Worm (Caenorhabditis elegans) whole organism, early embryonic: Measurements from ENCODE around the gene R13D7.2.

Experiments used
- B0310.2 ChIP-seq: sonication (generic microtip); optimal IDR thresholded peaks from 2 replicates; lab custom pipeline; 2016; ENCODE audit warnings: mild to moderate bottlenecking, missing genetic modification characterization, missing compliant biosample characterization
- F13C5.2 ChIP-seq: sonication (generic microtip); optimal IDR thresholded peaks from 2 replicates; lab custom pipeline; 2017; ENCODE audit warnings: mild to moderate bottlenecking, missing genetic modification characterization, inconsistent platforms, missing compliant biosample characterization
- aly-1 ChIP-seq: sonication (generic microtip); optimal IDR thresholded peaks from 2 replicates; lab custom pipeline; 2016; ENCODE audit warnings: missing genetic modification characterization, missing compliant biosample characterization
- ama-1 ChIP-seq: fragments of 150-350 bp; optimal IDR thresholded peaks from 2 replicates; lab custom pipeline; 2014
- ceh-13 ChIP-seq: fragments of 200-800 bp; sonication (Bioruptor generic); optimal IDR thresholded peaks from 2 replicates; lab custom pipeline; 2018; ENCODE audit warnings: mild to moderate bottlenecking, missing genetic modification characterization, missing compliant biosample characterization
- ceh-36 ChIP-seq: sonication (generic microtip); optimal IDR thresholded peaks from 2 replicates; lab custom pipeline; 2016; ENCODE audit warnings: missing genetic modification characterization, inconsistent platforms, missing compliant biosample characterization
- ets-7 ChIP-seq: sonication (generic microtip); optimal IDR thresholded peaks from 2 replicates; lab custom pipeline; 2016; ENCODE audit warnings: missing genotype, missing genetic modification characterization, missing compliant biosample characterization
- flt-1 ChIP-seq: fragments of 200-800 bp; sonication (Bioruptor generic); IDR thresholded peaks from 2 replicates; pipeline ENCODE4 v1.3.6; 2022; ENCODE audit warnings: missing genetic modification characterization, missing compliant biosample characterization
- hmbx-1 ChIP-seq: sonication (generic microtip); optimal IDR thresholded peaks from 2 replicates; lab custom pipeline; 2016; ENCODE audit warnings: mild to moderate bottlenecking, missing genetic modification characterization, missing compliant biosample characterization
- hmg-4 ChIP-seq: fragments of 200-800 bp; sonication (Bioruptor generic); optimal IDR thresholded peaks from 2 replicates; lab custom pipeline; 2018; ENCODE audit warnings: mild to moderate bottlenecking, missing genetic modification characterization, missing compliant biosample characterization
- hnd-1 ChIP-seq: sonication (generic microtip); optimal IDR thresholded peaks from 2 replicates; lab custom pipeline; 2016; ENCODE audit warnings: missing genetic modification characterization, missing compliant biosample characterization
- pes-1 ChIP-seq: fragments of 200-800 bp; sonication (Bioruptor generic); IDR thresholded peaks from 2 replicates; pipeline ENCODE4 v1.3.6; 2022; ENCODE audit warnings: missing genetic modification reagents, missing genetic modification characterization, missing compliant biosample characterization
- scrt-1 ChIP-seq: fragments of 200-800 bp; sonication (Bioruptor generic); IDR thresholded peaks from 2 replicates; pipeline ENCODE4 v1.3.6; 2022; ENCODE audit warnings: missing genetic modification characterization, missing compliant biosample characterization
- sea-1 ChIP-seq: fragments of 200-800 bp; sonication (Bioruptor generic); conservative IDR thresholded peaks from 2 replicates; pipeline ENCODE4 v1.3.6; 2022; ENCODE audit warnings: missing genetic modification characterization, missing compliant biosample characterization
- tbx-11 ChIP-seq: fragments of 200-800 bp; sonication (Bioruptor generic); IDR thresholded peaks from 2 replicates; pipeline ENCODE4 v1.3.6; 2022; ENCODE audit warnings: missing genetic modification characterization, missing compliant biosample characterization
- tbx-37 ChIP-seq: fragments of 200-800 bp; sonication (Bioruptor generic); conservative IDR thresholded peaks from 2 replicates; pipeline ENCODE4 v1.3.6; 2022; ENCODE audit warnings: missing genetic modification reagents, missing genetic modification characterization, missing compliant biosample characterization
- tra-4 ChIP-seq: sonication (generic microtip); optimal IDR thresholded peaks from 2 replicates; lab custom pipeline; 2017; ENCODE audit warnings: missing genetic modification characterization, missing compliant biosample characterization

The R13D7.2 gene

DNA sequence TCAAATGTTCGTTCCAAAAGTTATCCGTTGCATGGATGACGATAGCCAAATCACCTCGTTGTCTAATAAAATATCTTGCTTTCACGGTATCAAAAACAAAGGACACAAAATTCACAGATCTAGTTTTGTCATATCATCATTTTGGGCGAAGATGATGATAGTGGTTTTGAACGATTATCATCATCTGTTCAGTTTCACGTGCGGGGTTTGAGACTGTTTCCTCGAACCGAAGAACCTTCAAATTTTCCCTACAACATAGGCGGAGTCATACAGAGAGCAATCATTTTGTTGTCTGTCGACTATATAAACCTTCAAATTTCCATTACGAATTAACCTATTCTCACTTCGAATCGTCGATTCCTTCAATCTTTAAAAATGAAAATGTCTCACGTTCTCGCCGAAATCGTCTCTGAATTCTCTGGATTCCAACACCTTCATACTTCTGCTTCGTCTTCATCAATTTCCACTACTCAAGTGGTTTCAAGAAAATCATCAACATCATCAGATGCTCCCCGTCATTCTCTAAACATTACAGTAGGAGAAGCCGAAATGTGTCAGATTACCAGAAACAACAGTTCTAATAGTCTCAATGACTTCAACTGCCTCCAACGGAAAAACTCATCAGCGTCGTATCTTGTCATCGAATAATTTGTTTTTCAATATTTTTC, 3.5 kb downstream of the R13D7.2 start, which contains the start of gene F18E3.11:
Gene F18E3.11 (plus strand): TSS at position 376 of the 668 bp plus-strand sequence.
- TF ChIP-seq ets-7 (tag; lab: Kevin White, UChicago) = no peak
- TF ChIP-seq sea-1 (GFP tag; lab: Robert Waterston, UW) = no peak
- no peak for TF ChIP-seq tra-4 (tag; lab: Kevin White, UChicago)

DNA sequence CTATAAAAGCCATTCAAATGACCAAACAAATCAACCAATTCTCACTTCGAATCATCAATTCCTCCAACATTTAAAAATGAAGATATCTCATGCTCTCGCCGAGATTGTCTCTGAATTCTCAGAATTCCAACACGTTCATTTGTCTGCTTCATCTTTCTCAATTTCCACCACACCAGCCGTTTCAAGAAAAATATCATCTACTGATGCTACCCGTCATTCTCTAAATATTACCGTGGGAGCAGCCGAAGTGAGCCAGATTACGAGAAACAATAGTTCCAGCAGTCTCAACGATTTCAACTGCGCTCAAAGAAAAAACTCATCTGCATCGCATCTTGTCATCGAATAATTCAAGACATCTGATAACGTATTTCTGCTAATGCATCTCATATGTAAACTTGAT, 5.2 kb downstream of the R13D7.2 start, which contains the start of gene F18E3.12:
Gene F18E3.12 (plus strand): TSS at position 77 of the 400 bp plus-strand sequence.
- no peak for TF ChIP-seq tra-4 (tag; lab: Kevin White, UChicago)

DNA sequence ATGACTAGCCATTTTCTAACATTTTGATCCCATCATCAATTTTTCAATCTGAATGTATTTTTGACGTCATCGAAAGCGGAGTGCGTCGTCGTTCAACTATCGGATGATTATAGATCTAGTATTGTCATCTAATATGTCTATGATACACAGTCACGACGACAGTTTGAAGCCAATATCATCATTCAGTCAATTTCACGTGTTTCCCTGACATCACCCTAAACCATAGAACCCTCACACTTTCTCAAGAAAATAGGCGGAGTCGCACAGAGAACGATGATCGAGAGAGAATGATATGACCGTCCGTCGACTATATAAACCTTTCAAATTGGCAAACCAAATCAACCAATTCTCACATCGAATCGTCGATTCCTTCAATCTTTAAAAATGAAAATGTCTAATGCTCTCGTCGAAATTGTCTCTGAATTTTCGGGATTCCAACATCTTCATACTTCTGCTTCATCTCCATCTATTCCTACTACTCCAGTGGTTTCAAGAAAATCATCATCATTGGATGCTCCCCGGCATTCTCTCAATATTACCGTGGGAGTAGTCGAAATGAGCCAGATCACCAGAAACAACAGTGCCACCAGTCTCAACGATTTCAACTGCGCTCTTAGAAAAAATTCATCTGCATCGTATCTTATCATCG, 6.2 kb downstream of the R13D7.2 start, which contains the start of gene F18E3.13:
Gene F18E3.13 (plus strand): TSS at position 385 of the 649 bp plus-strand sequence.
- no peak for TF ChIP-seq tbx-11 (GFP tag; lab: Robert Waterston, UW)
- no peak for TF ChIP-seq flt-1
- no peak for TF ChIP-seq F13C5.2 (tag; lab: Kevin White, UChicago)
- no peak for TF ChIP-seq ceh-36 (tag; lab: Kevin White, UChicago)
- TF ChIP-seq scrt-1 (GFP tag; lab: Robert Waterston, UW) = no peak
- TF ChIP-seq ceh-13 = no peak
- TF ChIP-seq pes-1 = no peak
- TF ChIP-seq hmbx-1 (tag; lab: Kevin White, UChicago) = no peak
- no peak for TF ChIP-seq hmg-4 (GFP tag; lab: Kevin White, UChicago)
- TF ChIP-seq ets-7 (tag; lab: Kevin White, UChicago) = no peak
- TF ChIP-seq hnd-1 = no peak
- no peak for TF ChIP-seq ama-1 (lab: Kevin White, UChicago)
- no peak for TF ChIP-seq aly-1 (tag; lab: Kevin White, UChicago)
- no peak for TF ChIP-seq tbx-37 (GFP tag; lab: Robert Waterston, UW)
- TF ChIP-seq sea-1 (GFP tag; lab: Robert Waterston, UW) = no peak

DNA sequence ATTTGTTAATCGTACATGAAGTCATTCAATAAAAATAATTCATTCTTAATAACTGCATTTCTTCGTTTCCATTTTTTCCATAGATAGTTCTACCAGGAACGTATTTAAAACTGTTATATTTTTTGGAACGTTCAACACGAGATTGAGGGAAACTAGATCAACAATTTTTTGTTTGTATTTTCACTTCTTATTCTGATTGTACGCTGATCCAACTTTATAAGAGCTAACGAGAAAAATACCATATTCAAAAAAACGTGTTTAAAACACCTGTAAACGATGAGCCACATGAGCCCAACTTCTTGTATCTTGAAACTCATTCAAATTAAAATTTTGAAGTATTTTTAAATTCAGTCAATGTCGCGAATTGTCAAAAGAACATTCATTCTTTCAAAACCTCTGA, 6.9 kb downstream of the R13D7.2 start:
- TF ChIP-seq ets-7 (tag; lab: Kevin White, UChicago) (no peak), tra-4 (tag; lab: Kevin White, UChicago) (no peak), hmbx-1 (tag; lab: Kevin White, UChicago) (no peak), ceh-13 (no peak), ceh-36 (tag; lab: Kevin White, UChicago) (no peak), B0310.2 (tag; lab: Kevin White, UChicago) (no peak), aly-1 (tag; lab: Kevin White, UChicago) (no peak), ama-1 (lab: Kevin White, UChicago) (no peak)

DNA sequence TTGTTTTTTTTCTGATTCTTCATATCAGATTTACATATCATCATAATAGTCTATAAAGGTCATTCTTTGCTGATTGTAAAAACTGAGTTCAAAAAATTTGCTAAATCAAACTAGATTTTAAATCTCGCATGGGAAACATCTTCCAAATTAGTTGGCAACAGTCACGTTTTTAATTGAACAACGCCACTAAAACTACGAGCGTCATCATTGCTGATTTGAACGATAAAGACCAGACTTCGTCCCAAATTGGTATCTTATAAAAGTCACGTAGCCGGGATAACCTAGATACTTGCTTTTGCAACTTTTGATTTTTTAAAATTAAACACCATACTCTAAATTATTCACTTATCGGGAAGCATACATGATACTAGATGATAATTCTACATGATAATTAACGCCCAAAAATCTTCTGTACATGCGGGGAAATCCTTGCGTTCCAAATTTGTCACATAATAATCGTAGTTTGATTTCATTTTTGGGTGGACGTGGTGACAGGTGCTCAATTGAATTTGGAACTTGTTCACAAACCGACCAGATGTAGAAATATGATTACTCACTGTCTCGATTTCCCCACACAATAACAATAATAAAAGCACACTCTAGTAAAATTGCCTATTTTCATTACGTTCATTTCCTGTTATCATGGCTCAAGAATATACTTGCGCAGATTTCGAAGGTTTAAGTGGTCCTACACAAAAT, 7.5 kb downstream of the R13D7.2 start, which contains the start of gene srw-67:
Gene srw-67 (plus strand): TSS at position 643 of the 699 bp plus-strand sequence.
- TF ChIP-seq hmg-4 (GFP tag; lab: Kevin White, UChicago) (no peak), tra-4 (tag; lab: Kevin White, UChicago) (no peak), tbx-37 (GFP tag; lab: Robert Waterston, UW) (no peak), tbx-11 (GFP tag; lab: Robert Waterston, UW) (no peak), F13C5.2 (tag; lab: Kevin White, UChicago) (no peak), ceh-36 (tag; lab: Kevin White, UChicago) (no peak), scrt-1 (GFP tag; lab: Robert Waterston, UW) (no peak), hnd-1 (no peak), ets-7 (tag; lab: Kevin White, UChicago) (no peak), hmbx-1 (tag; lab: Kevin White, UChicago) (no peak), B0310.2 (tag; lab: Kevin White, UChicago) (no peak)

DNA sequence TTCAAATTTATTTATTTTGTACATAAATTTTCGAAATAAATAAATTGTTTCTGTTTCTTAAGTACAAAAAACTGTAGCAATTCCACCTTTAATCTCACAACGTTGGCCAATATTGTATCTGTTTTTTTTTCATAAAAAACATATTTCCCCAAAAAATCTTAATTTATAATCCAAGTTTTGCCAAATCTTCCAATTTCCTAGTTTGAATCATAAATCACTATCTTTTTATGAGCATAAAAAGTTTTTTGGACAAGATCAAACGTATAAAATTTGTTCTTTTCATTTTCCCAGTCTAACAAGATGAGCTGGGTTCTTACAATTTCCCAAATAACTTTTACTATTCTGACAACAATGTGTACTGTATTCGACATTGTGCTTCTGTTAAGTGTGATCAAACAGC, 10.5 kb downstream of the R13D7.2 start, which contains the start of gene srxa-4:
Gene srxa-4 (plus strand): TSS at position 301 of the 400 bp plus-strand sequence.
- TF ChIP-seq F13C5.2 (tag; lab: Kevin White, UChicago) = no peak
- TF ChIP-seq ama-1 (lab: Kevin White, UChicago) = no peak
- no peak for TF ChIP-seq pes-1
- TF ChIP-seq hmg-4 (GFP tag; lab: Kevin White, UChicago) = no peak
- TF ChIP-seq ceh-13 = no peak
- no peak for TF ChIP-seq ceh-36 (tag; lab: Kevin White, UChicago)
- TF ChIP-seq B0310.2 (tag; lab: Kevin White, UChicago) = no peak
- no peak for TF ChIP-seq aly-1 (tag; lab: Kevin White, UChicago)
- TF ChIP-seq hmbx-1 (tag; lab: Kevin White, UChicago) = no peak
- TF ChIP-seq tbx-11 (GFP tag; lab: Robert Waterston, UW) = no peak
- no peak for TF ChIP-seq ets-7 (tag; lab: Kevin White, UChicago)
- no peak for TF ChIP-seq hnd-1
- no peak for TF ChIP-seq tbx-37 (GFP tag; lab: Robert Waterston, UW)
- TF ChIP-seq tra-4 (tag; lab: Kevin White, UChicago) = no peak
- no peak for TF ChIP-seq scrt-1 (GFP tag; lab: Robert Waterston, UW)
- TF ChIP-seq sea-1 (GFP tag; lab: Robert Waterston, UW) = no peak
- TF ChIP-seq flt-1 = no peak

DNA sequence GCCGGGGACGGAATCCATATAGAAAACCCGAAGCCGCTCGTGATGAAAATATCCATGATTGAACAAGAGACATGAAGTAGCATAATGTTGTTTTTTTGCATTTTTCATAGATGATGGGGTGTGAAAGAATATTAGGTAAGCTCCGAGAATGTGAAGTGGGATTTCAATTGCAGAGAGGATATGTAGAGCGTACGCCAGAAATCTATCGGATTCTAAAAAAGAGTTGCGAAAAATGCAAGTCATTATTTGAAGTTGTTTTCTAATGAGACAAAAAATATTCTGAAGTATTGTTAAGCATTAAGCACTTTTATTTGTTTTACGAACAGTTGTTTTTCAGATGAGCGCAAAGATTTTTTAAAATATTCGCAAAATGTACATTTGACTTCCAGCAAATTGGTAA, 14.6 kb downstream of the R13D7.2 start, which contains the start of gene F18E3.10:
Gene F18E3.10 (minus strand): TSS at position 101 of the 400 bp plus-strand sequence.
- no peak for TF ChIP-seq hnd-1
- TF ChIP-seq ceh-13 = no peak
- TF ChIP-seq pes-1 = no peak
- TF ChIP-seq F13C5.2 (tag; lab: Kevin White, UChicago) = no peak
- TF ChIP-seq aly-1 (tag; lab: Kevin White, UChicago) = no peak
- TF ChIP-seq flt-1 = no peak
- no peak for TF ChIP-seq hmg-4 (GFP tag; lab: Kevin White, UChicago)
- no peak for TF ChIP-seq sea-1 (GFP tag; lab: Robert Waterston, UW)
- TF ChIP-seq hmbx-1 (tag; lab: Kevin White, UChicago) = no peak
- no peak for TF ChIP-seq tbx-11 (GFP tag; lab: Robert Waterston, UW)
- no peak for TF ChIP-seq tbx-37 (GFP tag; lab: Robert Waterston, UW)
- TF ChIP-seq ets-7 (tag; lab: Kevin White, UChicago) = no peak
- TF ChIP-seq B0310.2 (tag; lab: Kevin White, UChicago) = no peak
- no peak for TF ChIP-seq scrt-1 (GFP tag; lab: Robert Waterston, UW)
- no peak for TF ChIP-seq ama-1 (lab: Kevin White, UChicago)
- TF ChIP-seq ceh-36 (tag; lab: Kevin White, UChicago) = no peak
- no peak for TF ChIP-seq tra-4 (tag; lab: Kevin White, UChicago)
